Worm (Caenorhabditis elegans) whole organism, L4/young adult: Measurements from ENCODE around the gene C01F6.14.
A peak's percentile ranks its signal among the peaks of the same experiment; 100 is the strongest.

Source experiments
- W03F9.2 ChIP-seq: fragments of 150-350 bp; optimal IDR thresholded peaks from 2 replicates; lab custom pipeline; 2014; ENCODE audit warnings: missing biosample characterization, missing genetic modification characterization
- dao-5 ChIP-seq: sonication (generic microtip); optimal IDR thresholded peaks from 2 replicates; lab custom pipeline; 2016; ENCODE audit warnings: missing genotype, missing genetic modification characterization, moderate library complexity, missing compliant biosample characterization
- him-1 ChIP-seq: sonication (generic microtip); optimal IDR thresholded peaks from 2 replicates; lab custom pipeline; 2016; ENCODE audit warnings: missing genotype, missing genetic modification reagents, missing genetic modification characterization, missing compliant biosample characterization

C01F6.14 gene

DNA sequence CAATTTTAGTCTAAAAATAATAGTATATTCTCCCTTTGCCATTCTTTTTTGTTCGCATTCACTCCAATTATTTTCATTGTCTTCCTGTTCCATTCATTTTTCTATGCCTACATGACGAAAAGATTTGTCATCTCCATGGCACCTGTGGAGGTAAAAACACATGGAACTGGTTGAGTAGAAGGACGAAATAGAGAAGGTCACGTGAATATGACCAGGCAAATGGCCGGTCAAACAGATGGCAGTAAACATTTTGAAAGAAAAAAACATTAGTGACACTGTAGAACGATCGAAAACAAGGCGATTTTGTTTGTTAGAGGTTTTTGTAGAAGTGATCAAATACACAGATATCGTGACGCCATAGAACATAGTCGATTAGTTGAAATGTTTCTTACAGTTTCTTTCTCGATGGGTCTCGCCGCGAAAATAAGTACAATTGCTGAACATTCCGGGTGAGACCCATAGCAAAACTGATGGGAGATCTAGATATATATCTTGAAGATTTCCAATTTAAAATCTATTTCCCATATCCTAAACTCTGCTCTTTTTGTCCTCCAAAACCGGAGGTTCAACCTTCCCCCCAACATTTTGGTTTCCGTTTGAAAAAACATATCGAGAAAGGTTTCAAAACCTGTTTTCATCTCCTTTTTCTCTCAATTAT lies 13.3 kb downstream of the C01F6.14 start:
- TF ChIP-seq W03F9.2 (no peak), dao-5 (tag; lab: Kevin White, UChicago) (no peak), him-1 (tag; lab: Kevin White, UChicago) (no peak)

DNA sequence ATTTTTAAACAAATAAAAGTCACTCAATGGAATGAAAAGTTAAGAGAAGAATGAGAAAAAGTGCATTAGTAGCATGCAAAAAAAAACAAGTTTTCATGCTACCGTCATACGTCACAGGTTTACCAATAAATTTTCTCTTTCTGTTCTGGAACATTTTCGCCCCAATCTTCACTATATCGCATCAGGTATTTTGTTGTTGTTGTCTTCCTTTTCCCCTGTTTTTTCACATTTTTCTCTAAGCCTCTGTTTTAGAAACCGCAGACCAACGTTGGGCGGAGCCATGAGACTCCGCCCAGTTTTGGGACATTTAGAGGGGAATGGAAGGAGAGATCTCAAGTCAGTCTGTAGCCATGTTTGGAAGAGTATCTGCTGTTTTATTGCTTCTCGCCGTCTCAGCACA lies 15.6 kb downstream of the C01F6.14 start, which contains the start of gene msa-1:
Gene msa-1 (plus strand): TSS at position 301 of the 400 bp plus-strand sequence.
- TF ChIP-seq W03F9.2 (no peak), dao-5 (tag; lab: Kevin White, UChicago) (no peak), him-1 (tag; lab: Kevin White, UChicago) (no peak)

DNA sequence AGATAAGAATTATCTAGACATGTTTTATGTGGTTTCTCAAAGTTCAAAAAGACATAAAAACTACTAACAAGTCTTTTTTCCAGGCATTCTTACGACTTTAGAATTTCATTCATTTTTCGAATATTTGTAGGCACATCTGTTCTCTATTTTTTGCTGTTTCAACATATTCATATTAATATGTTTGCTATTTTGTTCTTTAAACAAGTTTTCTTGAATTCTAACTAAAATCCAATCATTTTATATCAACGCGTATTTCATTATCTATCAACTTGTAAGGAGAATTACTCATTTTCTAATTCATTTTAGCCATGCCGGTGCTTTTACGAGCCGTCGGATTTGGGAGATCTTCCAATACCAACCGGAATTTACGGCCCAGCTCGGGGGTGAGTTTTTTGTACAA lies 21.9 kb downstream of the C01F6.14 start, which contains the start of gene twk-8:
Gene twk-8 (plus strand): TSS at position 301 of the 400 bp plus-strand sequence.
- TF ChIP-seq W03F9.2 (no peak), him-1 (tag; lab: Kevin White, UChicago) (no peak), dao-5 (tag; lab: Kevin White, UChicago) (no peak)

- TF ChIP-seq W03F9.2: no peak
- TF ChIP-seq him-1 (tag; lab: Kevin White, UChicago): no peak
- no peak for TF ChIP-seq dao-5 (tag; lab: Kevin White, UChicago)
These were observed 23.7 kb downstream of the C01F6.14 start for ce11 chrIV:9080201-9080600.

DNA sequence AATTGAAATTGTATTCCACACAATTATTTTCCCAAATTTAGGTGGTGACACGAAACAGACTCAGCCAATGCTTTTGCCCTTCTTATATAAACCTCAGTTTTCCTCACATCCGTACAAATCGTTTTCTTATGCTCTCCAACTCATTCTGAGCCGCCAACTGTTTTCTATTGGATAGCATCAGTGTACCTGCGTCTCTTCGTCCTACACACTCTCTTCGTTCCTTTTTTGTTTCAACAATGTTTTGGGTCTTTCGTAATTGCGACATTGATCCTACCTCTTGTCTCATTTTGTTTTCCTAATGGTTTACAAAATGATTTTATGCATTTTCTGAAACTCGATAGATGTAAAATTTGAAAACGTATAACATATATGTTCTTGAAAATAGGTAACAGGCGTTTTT lies 24.6 kb downstream of the C01F6.14 start:
- TF ChIP-seq dao-5 (tag; lab: Kevin White, UChicago) (no peak), W03F9.2 (no peak), him-1 (tag; lab: Kevin White, UChicago) (no peak)

DNA sequence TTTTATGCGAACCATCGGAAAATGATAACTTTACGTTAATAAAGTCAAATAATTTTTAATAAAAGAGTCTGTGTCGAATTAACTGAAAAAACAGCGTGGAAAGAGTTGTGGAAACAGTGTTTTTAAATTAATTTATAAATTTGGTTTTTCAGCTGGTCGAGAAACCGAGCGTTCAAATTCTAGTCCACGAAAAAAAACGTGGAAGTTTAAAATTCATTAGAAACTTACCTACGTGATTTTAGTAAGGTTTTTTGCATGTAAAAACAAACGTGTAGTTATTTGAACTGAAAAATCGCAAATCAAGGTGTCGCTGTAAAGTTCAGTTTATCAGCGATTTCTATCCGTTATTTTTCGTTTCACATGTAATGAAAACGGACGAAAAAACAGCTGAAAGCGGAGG lies 25.5 kb downstream of the C01F6.14 start, which contains the start of gene mans-4:
Gene mans-4 (minus strand): TSS at position 101 of the 400 bp plus-strand sequence.
- TF ChIP-seq W03F9.2: no peak

DNA sequence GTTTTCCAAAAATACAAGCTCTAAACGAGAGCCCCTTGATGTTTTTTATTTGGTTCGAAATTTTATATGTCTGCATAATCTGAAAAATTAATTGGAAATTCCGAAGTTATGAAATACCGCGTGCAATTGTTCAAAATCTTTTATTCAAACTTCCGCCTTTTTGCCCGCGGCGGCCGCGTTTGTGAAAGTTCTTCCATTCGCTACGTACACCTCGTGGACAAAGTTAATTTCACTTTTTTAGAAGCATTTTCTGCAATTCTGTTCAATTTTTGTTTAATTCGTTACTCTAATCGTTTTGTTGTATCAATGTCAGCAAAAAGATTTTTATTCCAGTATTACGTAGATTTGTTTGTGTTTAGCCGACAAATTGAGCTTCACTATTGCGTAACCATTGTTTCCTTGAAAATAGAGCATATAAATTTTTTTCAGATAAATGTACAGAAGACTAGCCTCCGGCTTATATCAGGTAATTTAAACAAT lies 29.6 kb downstream of the C01F6.14 start, which contains the start of gene mppb-1:
Gene mppb-1 (plus strand): TSS at position 430 of the 480 bp plus-strand sequence.
- TF ChIP-seq him-1 (tag; lab: Kevin White, UChicago) (peak; percentile 66), W03F9.2 (peak; percentile 72), dao-5 (tag; lab: Kevin White, UChicago) (no peak)

ce11 chrIV:9070188-9070587 lies 33.7 kb downstream of the C01F6.14 start:
- TF ChIP-seq dao-5 (tag; lab: Kevin White, UChicago) (no peak), him-1 (tag; lab: Kevin White, UChicago) (no peak), W03F9.2 (no peak)

DNA sequence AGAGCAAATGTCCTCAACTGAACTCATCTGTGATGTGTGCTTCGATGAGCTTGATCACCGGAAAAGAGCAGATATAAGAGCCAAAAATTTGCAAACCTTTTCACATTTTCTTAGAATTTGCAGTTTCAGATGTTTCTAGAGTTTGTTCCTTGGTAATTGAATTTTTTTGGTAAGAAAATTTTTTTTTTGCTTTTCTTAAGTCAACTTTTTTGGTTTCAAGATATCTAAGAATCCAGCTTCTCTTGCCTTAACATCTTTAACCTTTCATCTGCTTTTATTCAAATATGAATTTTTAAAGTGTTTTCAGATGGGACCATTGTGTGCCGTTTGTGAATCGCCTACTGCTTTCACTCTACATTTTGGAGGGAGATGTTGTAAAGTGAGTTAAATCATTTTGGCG lies 34.2 kb downstream of the C01F6.14 start, which contains the start of gene nhr-11:
Gene nhr-11 (plus strand): TSS at position 301 of the 400 bp plus-strand sequence.
- TF ChIP-seq him-1 (tag; lab: Kevin White, UChicago) (no peak), W03F9.2 (no peak), dao-5 (tag; lab: Kevin White, UChicago) (no peak)

- TF ChIP-seq him-1 (tag; lab: Kevin White, UChicago): no peak
- no peak for TF ChIP-seq W03F9.2
- TF ChIP-seq dao-5 (tag; lab: Kevin White, UChicago): no peak
These were observed 40.4 kb downstream of the C01F6.14 start for ce11 chrIV:9063518-9063917.
